Worm (Caenorhabditis elegans): Measurements from ENCODE around the gene col-93.
"Not testable (repeated sequence)": the region's sequence is repeated elsewhere in the genome, so short reads cannot be mapped to it uniquely, and the experiment has no call there.

DNA sequence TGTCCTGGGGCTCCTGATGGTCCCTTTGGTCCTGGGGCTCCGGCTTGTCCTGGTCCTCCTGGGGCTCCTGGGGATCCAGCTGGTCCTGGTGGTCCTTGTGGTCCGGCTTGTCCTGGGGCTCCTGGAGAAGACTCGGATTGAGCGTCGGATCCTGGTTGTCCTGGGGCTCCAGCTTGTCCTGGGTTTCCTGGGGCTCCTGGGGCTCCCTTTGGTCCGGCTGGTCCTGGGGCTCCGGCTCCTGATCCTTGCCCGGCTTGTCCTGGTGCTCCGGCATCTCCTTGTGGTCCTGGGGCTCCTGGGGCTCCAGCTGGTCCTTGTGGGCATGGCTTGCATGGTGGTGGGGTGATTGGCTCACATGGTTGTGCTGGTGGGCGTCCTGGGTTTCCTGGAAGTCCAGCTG, 660 bp downstream of the col-93 start:
- not testable (repeated sequence) for TF ChIP-seq pqm-1 (tag; optimal IDR thresholded peaks at IDR 0.05); aly-2 (tag; optimal IDR thresholded peaks at IDR 0.05); egl-27 (tag; optimal IDR thresholded peaks at IDR 0.05); unc-62 (GFP tag; optimal IDR thresholded peaks at IDR 0.05 in 1 of 2); unc-62 (tag; optimal IDR thresholded peaks at IDR 0.05); ces-1 (GFP tag; optimal IDR thresholded peaks at IDR 0.05)
- TF ChIP-seq lim-7 (GFP tag; IDR thresholded peaks at IDR 0.05), result peak; percentile 45; the same call in 1 of the 2 replicates
